Worm (Caenorhabditis elegans) whole organism, late embryonic: ENCODE measurements around the gene tbb-6.

Source experiments
- C08G9.2 ChIP-seq: sonication (generic microtip); optimal IDR thresholded peaks from 2 replicates; lab custom pipeline; 2016; ENCODE audit warnings: mild to moderate bottlenecking, missing genetic modification characterization, moderate library complexity, missing compliant biosample characterization
- C38D4.7 ChIP-seq: fragments of 200-800 bp; sonication (Bioruptor generic); optimal IDR thresholded peaks from 2 replicates; lab custom pipeline; 2018; ENCODE audit warnings: mild to moderate bottlenecking, missing genetic modification characterization, moderate library complexity, missing compliant biosample characterization
- K02D7.2 ChIP-seq: sonication (generic microtip); optimal IDR thresholded peaks from 2 replicates; lab custom pipeline; 2017; ENCODE audit warnings: mild to moderate bottlenecking, missing genetic modification characterization, missing compliant biosample characterization
- T23F11.4 ChIP-seq: fragments of 200-800 bp; sonication (Bioruptor generic); optimal IDR thresholded peaks from 2 replicates; lab custom pipeline; 2018; ENCODE audit warnings: mild to moderate bottlenecking, missing genetic modification characterization, missing compliant biosample characterization
- ama-1 ChIP-seq: fragments of 150-350 bp; optimal IDR thresholded peaks from 2 replicates; lab custom pipeline; 2014
- ceh-2 ChIP-seq: sonication (generic microtip); optimal IDR thresholded peaks from 2 replicates; lab custom pipeline; 2016; ENCODE audit warnings: missing genotype, missing genetic modification characterization, missing compliant biosample characterization
- ceh-22 ChIP-seq: sonication (generic microtip); optimal IDR thresholded peaks from 2 replicates; lab custom pipeline; 2017; ENCODE audit warnings: missing biosample characterization, missing genetic modification characterization
- ceh-45 ChIP-seq: fragments of 200-800 bp; sonication (Bioruptor generic); IDR thresholded peaks from 2 replicates; pipeline ENCODE4 v1.3.6; 2022; ENCODE audit warnings: missing genetic modification reagents, missing genetic modification characterization, missing compliant biosample characterization
- ceh-48 ChIP-seq: sonication (generic microtip); optimal IDR thresholded peaks from 2 replicates; lab custom pipeline; 2016; ENCODE audit warnings: missing genetic modification characterization, inconsistent platforms, missing compliant biosample characterization
- ceh-6 ChIP-seq: fragments of 200-800 bp; sonication (Bioruptor generic); optimal IDR thresholded peaks from 2 replicates; lab custom pipeline; 2018; ENCODE audit warnings: mild to moderate bottlenecking, missing genetic modification characterization, missing compliant biosample characterization
- ceh-9 ChIP-seq: sonication (generic microtip); optimal IDR thresholded peaks from 2 replicates; lab custom pipeline; 2016; ENCODE audit warnings: mild to moderate bottlenecking, missing genetic modification characterization, inconsistent platforms, missing compliant biosample characterization
- che-1 ChIP-seq: sonication (generic microtip); optimal IDR thresholded peaks from 2 replicates; lab custom pipeline; 2016; ENCODE audit warnings: mild to moderate bottlenecking, missing genetic modification characterization, missing compliant biosample characterization
- elt-2 ChIP-seq: sonication (generic microtip); optimal IDR thresholded peaks from 2 replicates; lab custom pipeline; 2016; ENCODE audit warnings: missing genetic modification reagents, missing genetic modification characterization, missing compliant biosample characterization
- elt-4 ChIP-seq: sonication (generic microtip); optimal IDR thresholded peaks from 2 replicates; lab custom pipeline; 2016; ENCODE audit warnings: missing genetic modification characterization, missing compliant biosample characterization
- ets-4 ChIP-seq: sonication (generic microtip); optimal IDR thresholded peaks from 2 replicates; lab custom pipeline; 2016; ENCODE audit warnings: missing genetic modification characterization, missing compliant biosample characterization
- eyg-1 ChIP-seq: sonication (generic microtip); optimal IDR thresholded peaks from 2 replicates; lab custom pipeline; 2016; ENCODE audit warnings: missing genotype, missing genetic modification characterization, missing compliant biosample characterization
- fkh-10 ChIP-seq: fragments of 150-350 bp; optimal IDR thresholded peaks from 2 replicates; lab custom pipeline; 2014; ENCODE audit warnings: missing biosample characterization, missing genetic modification reagents, missing genetic modification characterization
- gmeb-2 ChIP-seq: sonication (generic microtip); optimal IDR thresholded peaks from 2 replicates; lab custom pipeline; 2016; ENCODE audit warnings: missing genetic modification characterization, inconsistent platforms, missing compliant biosample characterization
- hlh-13 ChIP-seq: fragments of 200-800 bp; sonication (Bioruptor generic); optimal IDR thresholded peaks from 2 replicates; lab custom pipeline; 2018; ENCODE audit warnings: mild to moderate bottlenecking, missing genetic modification characterization, missing compliant biosample characterization
- hlh-8 ChIP-seq: sonication (generic microtip); optimal IDR thresholded peaks from 2 replicates; lab custom pipeline; 2016; ENCODE audit warnings: missing genotype, missing genetic modification characterization, missing compliant biosample characterization
- madf-2 ChIP-seq: sonication (generic microtip); optimal IDR thresholded peaks from 2 replicates; lab custom pipeline; 2017; ENCODE audit warnings: missing genetic modification characterization, missing compliant biosample characterization
- mec-3 ChIP-seq: sonication (generic microtip); optimal IDR thresholded peaks from 2 replicates; lab custom pipeline; 2016; ENCODE audit warnings: borderline replicate concordance, missing genetic modification characterization, missing compliant biosample characterization
- nfya-1 ChIP-seq: sonication (generic microtip); optimal IDR thresholded peaks from 2 replicates; lab custom pipeline; 2017; ENCODE audit warnings: missing genetic modification characterization, mild to moderate bottlenecking, missing compliant biosample characterization, antibody characterized with exemption, moderate library complexity
- nhr-11 ChIP-seq: fragments of 150-350 bp; optimal IDR thresholded peaks from 2 replicates; lab custom pipeline; 2014; ENCODE audit warnings: missing biosample characterization, missing genetic modification characterization
- npax-4 ChIP-seq: sonication (generic microtip); optimal IDR thresholded peaks from 2 replicates; lab custom pipeline; 2016; ENCODE audit warnings: missing genetic modification characterization, missing compliant biosample characterization
- pag-3 ChIP-seq: sonication (generic microtip); optimal IDR thresholded peaks from 2 replicates; lab custom pipeline; 2016; ENCODE audit warnings: missing compliant biosample characterization, missing genetic modification characterization, borderline replicate concordance
- pax-1 ChIP-seq: fragments of 150-350 bp; optimal IDR thresholded peaks from 2 replicates; lab custom pipeline; 2014; ENCODE audit warnings: missing biosample characterization, missing genetic modification characterization
- pha-2 ChIP-seq: sonication (generic microtip); optimal IDR thresholded peaks from 2 replicates; lab custom pipeline; 2017; ENCODE audit warnings: mild to moderate bottlenecking, missing genetic modification characterization, missing compliant biosample characterization
- pha-4 ChIP-seq: fragments of 150-350 bp; optimal IDR thresholded peaks from 2 replicates; lab custom pipeline; 2018; ENCODE audit warnings: missing biosample characterization, missing genetic modification reagents, missing genetic modification characterization
- pqm-1 ChIP-seq: sonication (generic microtip); optimal IDR thresholded peaks from 2 replicates; lab custom pipeline; 2016; ENCODE audit warnings: missing genetic modification characterization, missing compliant biosample characterization
- ref-2 ChIP-seq: sonication (generic microtip); optimal IDR thresholded peaks from 2 replicates; lab custom pipeline; 2016; ENCODE audit warnings: missing genetic modification characterization, missing compliant biosample characterization
- rnt-1 ChIP-seq: sonication (generic microtip); optimal IDR thresholded peaks from 2 replicates; lab custom pipeline; 2016; ENCODE audit warnings: missing genetic modification characterization, missing compliant biosample characterization
- sdc-2 ChIP-seq: sonication (generic microtip); optimal IDR thresholded peaks from 2 replicates; lab custom pipeline; 2016; ENCODE audit warnings: missing genotype, missing genetic modification characterization, missing compliant biosample characterization
- sox-2 ChIP-seq: fragments of 200-800 bp; sonication (Bioruptor generic); IDR thresholded peaks from 2 replicates; pipeline ENCODE4 v1.3.6; 2022; ENCODE audit warnings: missing genetic modification reagents, missing genetic modification characterization, missing compliant biosample characterization
- syd-9 ChIP-seq: sonication (generic microtip); optimal IDR thresholded peaks from 2 replicates; lab custom pipeline; 2016; ENCODE audit warnings: mild to moderate bottlenecking, missing genetic modification characterization, moderate library complexity, missing compliant biosample characterization
- unc-3 ChIP-seq, 2 experiments: fragments of 200-800 bp in 1 of 2; sonication (Bioruptor generic) in 1 of 2; sonication (generic microtip) in 1 of 2; conservative IDR thresholded peaks in 1 of 2; optimal IDR thresholded peaks in 1 of 2; 2 replicates each; pipeline versions ENCODE4 v1.3.6 to Lab custom; 2016 to 2022; ENCODE audit warnings: missing compliant biosample characterization in 2 of 2, missing genetic modification characterization in 2 of 2, missing genetic modification reagents in 1 of 2
- ztf-16 ChIP-seq: sonication (generic microtip); optimal IDR thresholded peaks from 2 replicates; lab custom pipeline; 2017; ENCODE audit warnings: missing genetic modification characterization, missing compliant biosample characterization

The tbb-6 gene

DNA sequence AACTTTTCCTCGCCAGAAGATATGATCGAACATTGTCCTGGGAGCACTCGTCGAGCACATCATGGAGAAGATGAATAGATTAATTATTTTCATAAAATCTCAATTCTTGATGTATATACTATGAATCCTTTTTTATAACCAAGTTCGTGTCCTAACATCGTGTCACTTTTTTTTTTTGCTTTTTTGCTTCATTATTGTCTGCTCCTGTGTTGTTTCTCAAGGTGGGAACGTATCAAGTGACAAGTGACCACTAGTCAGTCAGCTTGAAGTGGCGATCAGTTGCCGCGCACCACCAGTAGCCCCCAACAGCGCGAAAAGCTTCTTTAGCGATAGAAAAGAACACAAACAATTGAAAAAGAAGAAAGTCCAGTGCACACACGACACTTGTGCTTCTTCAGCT, 9.1 kb upstream of the tbb-6 start, which contains the start of gene lrx-1:
TSS of gene lrx-1 (plus strand) at position 301 of the 400 bp plus-strand sequence.
- TF ChIP-seq ztf-16 (tag; lab: Kevin White, UChicago) (no peak), ceh-45 (no peak), T23F11.4 (GFP tag; lab: Kevin White, UChicago) (no peak), C38D4.7 (GFP tag; lab: Kevin White, UChicago) (no peak), madf-2 (no peak)
- TF ChIP-seq, all 69 proteins: peak for 0

- no peak for TF ChIP-seq ref-2 (tag; lab: Kevin White, UChicago)
- no peak for TF ChIP-seq K02D7.2
- no peak for TF ChIP-seq pha-4
- no peak for TF ChIP-seq pqm-1
- TF ChIP-seq nhr-11 (tag; lab: Kevin White, UChicago), result no peak
- no peak for TF ChIP-seq rnt-1 (tag; lab: Kevin White, UChicago)
- no peak for TF ChIP-seq fkh-10 (GFP tag; lab: Kevin White, UChicago)
- no peak for TF ChIP-seq mec-3 (tag; lab: Kevin White, UChicago)
These were observed 6.0 kb upstream of the tbb-6 start, which contains the start of gene T04H1.12 for ce11 chrV:12255343-12255742. TSS of gene T04H1.12 (plus strand) at chrV:12255643.

DNA sequence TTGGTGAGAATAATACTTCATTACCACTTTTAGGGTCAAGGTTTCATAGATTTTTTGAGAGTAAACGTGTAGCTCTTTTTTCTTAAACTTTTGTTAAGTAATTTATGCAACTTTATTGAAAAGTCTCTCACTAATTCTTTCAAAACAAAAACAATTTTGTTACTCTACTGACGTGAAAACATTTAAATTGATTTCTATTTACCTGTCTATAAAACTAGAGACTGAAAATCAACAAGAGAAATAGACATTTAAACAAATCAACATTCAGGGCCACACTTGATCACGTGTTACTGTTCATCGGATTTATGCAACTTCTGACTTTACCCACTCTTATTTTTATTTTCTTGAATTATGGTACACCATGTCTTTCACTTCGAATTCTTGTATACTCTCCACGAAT, 4.9 kb upstream of the tbb-6 start, which contains the start of gene ugt-55:
TSS of gene ugt-55 (plus strand) at position 301 of the 400 bp plus-strand sequence.
- no peak for TF ChIP-seq ceh-6
- TF ChIP-seq elt-4, result no peak
- no peak for TF ChIP-seq fkh-10 (GFP tag; lab: Kevin White, UChicago)
- TF ChIP-seq che-1 (tag; lab: Kevin White, UChicago), result no peak
- TF ChIP-seq madf-2, result no peak
- TF ChIP-seq elt-2, result no peak
- TF ChIP-seq hlh-8, result no peak
- TF ChIP-seq eyg-1 (tag; lab: Kevin White, UChicago), result no peak
- TF ChIP-seq pag-3 (tag; lab: Kevin White, UChicago), result no peak
- no peak for TF ChIP-seq ama-1 (lab: Kevin White, UChicago)
- TF ChIP-seq gmeb-2 (tag; lab: Kevin White, UChicago), result no peak
- TF ChIP-seq ceh-48, result no peak
- no peak for TF ChIP-seq unc-3 (GFP tag; conservative IDR thresholded peaks at IDR 0.05; lab: Robert Waterston, UW)
- no peak for TF ChIP-seq unc-3 (tag; optimal IDR thresholded peaks at IDR 0.05; lab: Kevin White, UChicago)
- no peak for TF ChIP-seq ceh-22 (tag; lab: Kevin White, UChicago)
- no peak for TF ChIP-seq npax-4
- TF ChIP-seq C08G9.2 (tag; lab: Kevin White, UChicago), result no peak
- no peak for TF ChIP-seq hlh-13
- no peak for TF ChIP-seq C38D4.7 (GFP tag; lab: Kevin White, UChicago)
- TF ChIP-seq ceh-2, result no peak

DNA sequence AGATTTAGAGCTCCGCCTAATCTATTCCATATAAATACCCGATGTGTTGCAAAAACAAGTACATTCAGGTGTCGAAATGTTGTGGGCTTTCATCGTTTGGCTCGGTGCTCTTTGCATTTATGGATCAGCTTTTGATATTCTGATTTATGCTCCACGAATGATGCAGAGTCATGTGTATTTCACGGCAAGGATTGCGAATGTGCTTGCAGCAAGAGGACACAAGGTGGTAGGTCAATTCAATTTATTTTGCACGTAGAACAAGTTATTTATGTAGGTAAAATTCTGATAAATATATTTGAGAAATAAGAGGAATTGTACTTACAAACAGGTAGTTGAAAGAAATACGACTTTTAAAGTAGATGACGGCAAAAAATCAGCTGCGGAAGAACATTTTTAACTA, 2.4 kb upstream of the tbb-6 start, which contains the start of gene ugt-56:
TSS of gene ugt-56 (plus strand) at position 61 of the 400 bp plus-strand sequence.
- no peak for TF ChIP-seq hlh-8
- no peak for TF ChIP-seq mec-3 (tag; lab: Kevin White, UChicago)
- TF ChIP-seq syd-9 (tag; lab: Kevin White, UChicago), result no peak
- TF ChIP-seq ceh-9, result no peak
- no peak for TF ChIP-seq madf-2
- TF ChIP-seq pax-1, result no peak
- no peak for TF ChIP-seq ceh-2
- TF ChIP-seq pqm-1, result no peak
- TF ChIP-seq sdc-2 (tag; lab: Kevin White, UChicago), result no peak
- TF ChIP-seq nfya-1 (tag; lab: Kevin White, UChicago), result no peak
- TF ChIP-seq elt-4, result no peak
- TF ChIP-seq rnt-1 (tag; lab: Kevin White, UChicago), result no peak
- TF ChIP-seq gmeb-2 (tag; lab: Kevin White, UChicago), result no peak
- no peak for TF ChIP-seq ets-4 (tag; lab: Kevin White, UChicago)
- TF ChIP-seq sox-2 (GFP tag; lab: Robert Waterston, UW), result no peak
- no peak for TF ChIP-seq pha-2 (tag; lab: Kevin White, UChicago)
